Worm (Caenorhabditis elegans): ENCODE data around the gene Y65A5A.1.

The Y65A5A.1 gene

DNA sequence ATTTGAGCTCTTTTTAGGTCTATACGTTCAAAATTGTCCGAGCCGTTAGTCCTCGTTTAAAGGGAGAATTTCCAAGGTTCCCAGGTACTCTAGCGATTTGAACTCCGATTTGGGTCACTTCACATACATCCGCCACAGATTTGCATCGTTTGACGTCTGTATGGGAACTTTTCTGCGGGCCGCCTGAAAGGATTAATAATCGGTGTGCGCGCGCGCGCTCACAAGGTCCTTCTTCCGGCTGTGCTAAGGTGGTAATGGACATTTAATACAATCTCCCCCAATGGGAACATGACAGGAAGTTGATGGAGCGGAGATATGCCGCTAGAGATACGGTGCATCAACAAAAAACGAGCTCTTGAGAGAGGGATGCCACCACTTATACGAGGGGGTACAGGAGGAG is 8.2 kb upstream of the Y65A5A.1 start:
- TF ChIP-seq ztf-29 (GFP tag; IDR thresholded peaks at IDR 0.05) (no peak), ztf-23 (GFP tag; IDR thresholded peaks at IDR 0.05) (no peak), ref-1 (GFP tag; conservative IDR thresholded peaks at IDR 0.05) (no peak), med-1 (GFP tag; optimal IDR thresholded peaks at IDR 0.05; ENCODE audit: insufficient read depth) (no peak), tab-1 (GFP tag; IDR thresholded peaks at IDR 0.05) (no peak), flt-1 (GFP tag; IDR thresholded peaks at IDR 0.05) (0 out of 2 replicates have a peak, but pooled peaks have one; percentile 8)

DNA sequence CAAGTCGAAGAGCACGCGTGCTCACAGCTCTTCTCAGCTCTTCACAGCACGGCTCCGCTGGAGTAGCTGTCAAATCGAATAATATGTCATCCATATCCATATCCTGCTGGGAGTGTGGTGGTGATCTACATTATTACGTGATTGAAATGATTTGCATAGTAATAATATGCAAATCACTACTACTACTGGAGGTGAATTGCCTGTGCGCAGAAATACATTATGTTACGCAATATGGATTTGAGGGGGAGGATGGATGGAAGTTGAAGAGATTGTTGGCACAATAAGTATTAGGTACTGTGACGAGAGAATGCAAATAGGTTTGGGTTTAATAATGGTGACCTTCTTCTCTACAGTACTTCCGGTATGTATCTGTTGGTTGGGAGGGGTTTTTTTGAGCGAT is 3.7 kb upstream of the Y65A5A.1 start:
- no peak for TF ChIP-seq ztf-29 (GFP tag; IDR thresholded peaks at IDR 0.05)
- no peak for TF ChIP-seq flt-1 (GFP tag; IDR thresholded peaks at IDR 0.05)
- TF ChIP-seq ref-1 (GFP tag; conservative IDR thresholded peaks at IDR 0.05), result no peak
- no peak for TF ChIP-seq tab-1 (GFP tag; IDR thresholded peaks at IDR 0.05)
- no peak for TF ChIP-seq ztf-23 (GFP tag; IDR thresholded peaks at IDR 0.05)
- TF ChIP-seq klf-2 (GFP tag; conservative IDR thresholded peaks at IDR 0.05), result no peak
- no peak for TF ChIP-seq cog-1 (tag; optimal IDR thresholded peaks at IDR 0.05)
- TF ChIP-seq med-1 (GFP tag; optimal IDR thresholded peaks at IDR 0.05; ENCODE audit: insufficient read depth), result no peak
- TF ChIP-seq T22C8.4 (GFP tag; IDR thresholded peaks at IDR 0.05), result no peak

DNA sequence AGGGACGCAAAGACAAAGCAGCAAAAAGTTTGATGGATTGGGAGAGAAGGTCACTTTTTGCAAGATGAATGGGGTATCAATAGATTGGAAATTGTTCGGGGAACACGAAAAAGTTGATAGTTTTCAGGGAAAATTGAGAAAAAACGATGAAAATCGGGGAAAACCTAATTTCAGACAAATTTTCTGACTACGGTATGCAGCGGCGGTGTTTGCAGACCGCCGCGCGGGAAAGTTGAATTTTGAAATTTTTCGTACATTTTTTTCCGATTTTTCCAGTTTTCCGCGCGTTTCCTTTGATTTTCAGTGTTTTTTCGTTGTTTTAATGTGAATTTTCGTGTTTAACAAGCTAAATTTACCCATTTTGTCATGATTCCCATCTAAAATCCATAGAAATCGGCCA is 1.8 kb upstream of the Y65A5A.1 start:
- no peak for TF ChIP-seq klf-2 (GFP tag; conservative IDR thresholded peaks at IDR 0.05)
- no peak for TF ChIP-seq ztf-29 (GFP tag; IDR thresholded peaks at IDR 0.05)
- TF ChIP-seq ztf-23 (GFP tag; IDR thresholded peaks at IDR 0.05), result no peak
- no peak for TF ChIP-seq cog-1 (tag; optimal IDR thresholded peaks at IDR 0.05)
- no peak for TF ChIP-seq T22C8.4 (GFP tag; IDR thresholded peaks at IDR 0.05)
- TF ChIP-seq tab-1 (GFP tag; IDR thresholded peaks at IDR 0.05), result no peak
- TF ChIP-seq flt-1 (GFP tag; IDR thresholded peaks at IDR 0.05), result no peak
- no peak for TF ChIP-seq ref-1 (GFP tag; conservative IDR thresholded peaks at IDR 0.05)
- no peak for TF ChIP-seq med-1 (GFP tag; optimal IDR thresholded peaks at IDR 0.05; ENCODE audit: insufficient read depth)

DNA sequence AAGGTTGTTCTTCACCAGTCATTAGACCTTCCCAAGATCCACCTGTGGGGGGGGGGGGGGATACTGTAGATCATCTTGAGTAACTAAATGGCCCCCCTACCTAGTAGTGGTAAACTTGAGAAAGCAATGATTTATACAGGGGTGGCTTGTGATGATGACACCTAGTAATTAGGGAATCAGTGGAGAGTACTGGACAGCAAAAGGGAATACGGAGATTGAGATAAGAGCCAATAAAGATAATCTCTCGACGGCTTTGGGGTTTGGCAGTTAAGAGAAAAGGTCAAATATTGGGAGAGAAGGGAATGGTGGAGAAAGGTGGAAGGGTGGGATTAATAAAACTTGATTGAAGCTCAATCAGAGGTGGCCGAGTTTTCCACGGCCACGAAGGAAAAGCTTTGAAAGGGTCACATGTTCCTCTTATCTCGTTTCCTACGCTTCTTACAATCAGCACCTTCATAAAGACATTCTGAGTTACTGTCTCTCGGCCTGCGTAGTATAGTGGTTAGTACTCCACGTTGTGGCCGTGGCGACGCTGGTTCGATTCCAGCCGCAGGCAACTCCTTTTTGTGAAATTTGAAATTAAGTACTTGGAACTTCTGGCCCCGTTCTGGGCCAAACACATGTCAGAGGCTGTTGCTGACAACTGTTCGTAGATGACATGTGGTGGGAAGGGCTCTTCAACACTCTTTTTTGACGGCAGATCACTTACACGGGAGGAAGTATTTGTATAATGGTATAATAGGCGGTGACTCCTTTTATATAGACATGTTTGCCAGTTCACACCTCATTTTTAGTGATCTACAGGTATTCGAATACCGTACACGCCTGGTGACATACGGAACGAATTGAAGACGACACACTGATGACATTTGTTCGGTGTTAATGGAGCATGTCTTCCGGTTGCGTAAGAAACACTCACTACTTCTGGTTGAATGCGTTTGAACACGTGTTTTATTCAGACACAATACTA is 1.1 kb upstream of the Y65A5A.1 start:
- TF ChIP-seq ztf-23 (GFP tag; IDR thresholded peaks at IDR 0.05), result peak; percentile 44; the same call in 1 of the 2 replicates
- peak; percentile 32 for TF ChIP-seq cog-1 (tag; optimal IDR thresholded peaks at IDR 0.05)
- peak; percentile 19 for TF ChIP-seq med-1 (GFP tag; optimal IDR thresholded peaks at IDR 0.05; ENCODE audit: insufficient read depth)
- TF ChIP-seq T22C8.4 (GFP tag; IDR thresholded peaks at IDR 0.05), result no peak; the same call in 1 of the 2 replicates
- TF ChIP-seq ztf-29 (GFP tag; IDR thresholded peaks at IDR 0.05), result peak; percentile 25; the same call in 1 of the 2 replicates
- 0 out of 2 replicates have a peak, but pooled peaks have one; percentile 45 for TF ChIP-seq ref-1 (GFP tag; conservative IDR thresholded peaks at IDR 0.05)
- TF ChIP-seq klf-2 (GFP tag; conservative IDR thresholded peaks at IDR 0.05), result no peak
- peak; percentile 77 for TF ChIP-seq tab-1 (GFP tag; IDR thresholded peaks at IDR 0.05)
- peak; percentile 75; the same call in 1 of the 2 replicates for TF ChIP-seq flt-1 (GFP tag; IDR thresholded peaks at IDR 0.05)

ce11 chrIV:16399017-16399416 is 609 bp downstream of the Y65A5A.1 start:
- TF ChIP-seq T22C8.4 (GFP tag; IDR thresholded peaks at IDR 0.05) (peak; percentile 41; the same call in 1 of the 2 replicates), ztf-23 (GFP tag; IDR thresholded peaks at IDR 0.05) (peak; percentile 75), klf-2 (GFP tag; conservative IDR thresholded peaks at IDR 0.05) (0 out of 2 replicates have a peak, but pooled peaks have one; percentile 62), flt-1 (GFP tag; IDR thresholded peaks at IDR 0.05) (peak; percentile 60; the same call in 1 of the 2 replicates), tab-1 (GFP tag; IDR thresholded peaks at IDR 0.05) (peak; percentile 78), cog-1 (tag; optimal IDR thresholded peaks at IDR 0.05) (no peak), med-1 (GFP tag; optimal IDR thresholded peaks at IDR 0.05; ENCODE audit: insufficient read depth) (peak; percentile 17), ztf-29 (GFP tag; IDR thresholded peaks at IDR 0.05) (0 out of 2 replicates have a peak, but pooled peaks have one; percentile 16), ref-1 (GFP tag; conservative IDR thresholded peaks at IDR 0.05) (peak; percentile 70)

DNA sequence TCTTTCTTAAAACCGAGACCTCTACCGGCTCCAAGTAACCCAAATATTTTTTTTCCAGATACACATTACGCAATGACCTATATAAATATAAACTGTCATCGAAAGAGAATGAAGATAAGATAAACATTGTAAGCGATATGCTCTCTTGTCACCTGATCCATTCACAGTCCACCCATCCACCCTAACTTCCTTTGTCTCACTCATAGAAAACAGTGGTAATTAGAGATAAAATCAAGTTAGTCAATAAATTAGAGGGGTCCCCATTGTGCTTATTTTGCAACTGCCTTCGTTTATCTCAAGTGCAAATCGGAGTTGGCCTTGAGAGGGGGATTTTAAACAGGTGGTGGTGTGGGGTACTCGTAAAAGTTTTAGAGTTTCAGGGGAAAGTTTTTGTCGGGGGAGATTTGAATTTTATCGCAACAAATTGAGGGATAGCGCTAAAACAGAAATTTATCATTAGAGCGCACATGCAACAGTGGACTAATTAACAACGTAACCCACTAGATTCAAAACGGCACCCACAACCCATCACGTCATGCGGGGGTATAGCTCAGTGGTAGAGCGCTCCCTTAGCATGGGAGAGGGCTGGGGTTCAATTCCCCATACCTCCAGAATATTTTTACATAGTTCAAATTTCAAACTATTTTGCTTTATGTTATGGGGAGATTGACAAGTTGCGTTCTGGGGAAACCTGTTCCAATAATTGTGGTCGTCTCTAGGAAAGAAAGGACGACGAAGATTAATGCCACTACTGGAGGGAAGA is 1.6 kb downstream of the Y65A5A.1 start:
- TF ChIP-seq flt-1 (GFP tag; IDR thresholded peaks at IDR 0.05), result peak; percentile 91
- TF ChIP-seq T22C8.4 (GFP tag; IDR thresholded peaks at IDR 0.05), result peak; percentile 71
- TF ChIP-seq med-1 (GFP tag; optimal IDR thresholded peaks at IDR 0.05; ENCODE audit: insufficient read depth), result peak; percentile 14
- TF ChIP-seq ref-1 (GFP tag; conservative IDR thresholded peaks at IDR 0.05), result peak; percentile 58
- TF ChIP-seq tab-1 (GFP tag; IDR thresholded peaks at IDR 0.05), result peak; percentile 87
- peak; percentile 81 for TF ChIP-seq ztf-23 (GFP tag; IDR thresholded peaks at IDR 0.05)
- no peak for TF ChIP-seq cog-1 (tag; optimal IDR thresholded peaks at IDR 0.05)
- TF ChIP-seq ztf-29 (GFP tag; IDR thresholded peaks at IDR 0.05), result 0 out of 2 replicates have a peak, but pooled peaks have one; percentile 46
- TF ChIP-seq klf-2 (GFP tag; conservative IDR thresholded peaks at IDR 0.05), result peak; percentile 59; the same call in 1 of the 2 replicates

- TF ChIP-seq tab-1 (GFP tag; IDR thresholded peaks at IDR 0.05) (no peak), flt-1 (GFP tag; IDR thresholded peaks at IDR 0.05) (no peak), ref-1 (GFP tag; conservative IDR thresholded peaks at IDR 0.05) (no peak)
Measured at ce11 chrIV:16396651-16397050, 3.0 kb downstream of the Y65A5A.1 start.

- no peak for TF ChIP-seq ztf-29 (GFP tag; IDR thresholded peaks at IDR 0.05)
- no peak for TF ChIP-seq klf-2 (GFP tag; conservative IDR thresholded peaks at IDR 0.05)
- TF ChIP-seq tab-1 (GFP tag; IDR thresholded peaks at IDR 0.05), result no peak
- TF ChIP-seq ztf-23 (GFP tag; IDR thresholded peaks at IDR 0.05), result no peak
- no peak for TF ChIP-seq med-1 (GFP tag; optimal IDR thresholded peaks at IDR 0.05; ENCODE audit: insufficient read depth)
- no peak for TF ChIP-seq T22C8.4 (GFP tag; IDR thresholded peaks at IDR 0.05)
- no peak for TF ChIP-seq flt-1 (GFP tag; IDR thresholded peaks at IDR 0.05)
- no peak for TF ChIP-seq cog-1 (tag; optimal IDR thresholded peaks at IDR 0.05)
- TF ChIP-seq ref-1 (GFP tag; conservative IDR thresholded peaks at IDR 0.05), result no peak
Measured at ce11 chrIV:16393668-16394067, 6.0 kb downstream of the Y65A5A.1 start, which contains the start of gene Y65A5A.24. TSS of gene Y65A5A.24 (plus strand) at chrIV:16393968.
